Fruit fly (Drosophila melanogaster) whole organism, embryonic: Measurements from ENCODE around the gene red.
A peak's percentile ranks its signal among the peaks of the same experiment; 100 is the strongest.

Experiments used
- Atf3 ChIP-seq: fragments of 200-800 bp; sonication (Bioruptor generic); optimal IDR thresholded peaks from 3 replicates; lab custom pipeline; 2016; ENCODE audit warnings: missing biosample characterization, missing genetic modification characterization
- Atf6 ChIP-seq: fragments of 200-800 bp; sonication (Bioruptor generic); IDR thresholded peaks from 2 replicates; pipeline ENCODE4 v1.3.6; 2022; ENCODE audit warnings: missing biosample characterization, missing genetic modification characterization
- C15 ChIP-seq: fragments of 200-800 bp; sonication (Bioruptor generic); IDR thresholded peaks from 3 replicates; pipeline ENCODE4 v1.3.6; 2022; ENCODE audit warnings: missing biosample characterization, missing genetic modification characterization
- CG12659 ChIP-seq: fragments of 200-800 bp; sonication (Bioruptor generic); optimal IDR thresholded peaks from 3 replicates; lab custom pipeline; 2017; ENCODE audit warnings: mild to moderate bottlenecking, missing biosample characterization, missing genetic modification reagents, missing genetic modification characterization
- CG13296 ChIP-seq: fragments of 200-800 bp; sonication (Bioruptor generic); optimal IDR thresholded peaks from 3 replicates; lab custom pipeline; 2018; ENCODE audit warnings: missing biosample characterization, mild to moderate bottlenecking, missing genetic modification characterization
- CG14965 ChIP-seq: fragments of 200-800 bp; sonication (Bioruptor generic); optimal IDR thresholded peaks from 2 replicates; lab custom pipeline; 2016; ENCODE audit warnings: missing biosample characterization, missing genetic modification characterization, borderline replicate concordance
- CG15073 ChIP-seq: fragments of 200-800 bp; sonication (Bioruptor generic); optimal IDR thresholded peaks from 2 replicates; lab custom pipeline; 2016; ENCODE audit warnings: missing biosample characterization, missing genetic modification characterization
- CG3726 ChIP-seq: fragments of 200-800 bp; sonication (Bioruptor generic); IDR thresholded peaks from 3 replicates; pipeline ENCODE4, ENCODE4 v1.3.6; 2022; ENCODE audit warnings: missing biosample characterization, missing genetic modification characterization
- CG4328 ChIP-seq: fragments of 200-800 bp; sonication (Bioruptor generic); optimal IDR thresholded peaks from 3 replicates; lab custom pipeline; 2017; ENCODE audit warnings: missing biosample characterization, missing genetic modification reagents, missing genetic modification characterization
- CG4617 ChIP-seq: fragments of 200-800 bp; sonication (Bioruptor generic); optimal IDR thresholded peaks from 3 replicates; lab custom pipeline; 2016; ENCODE audit warnings: missing biosample characterization, missing genetic modification characterization, borderline replicate concordance
- CG4854 ChIP-seq: fragments of 200-800 bp; sonication (Bioruptor generic); optimal IDR thresholded peaks from 2 replicates; lab custom pipeline; 2016; ENCODE audit warnings: missing biosample characterization, missing genetic modification characterization, inconsistent platforms
- CG5953 ChIP-seq: fragments of 200-800 bp; sonication (Bioruptor generic); IDR thresholded peaks from 2 replicates; pipeline ENCODE4 v1.3.6; 2022; ENCODE audit warnings: missing biosample characterization, missing genetic modification characterization
- CG6272 ChIP-seq: fragments of 200-800 bp; sonication (Bioruptor generic); IDR thresholded peaks from 2 replicates; pipeline ENCODE4 v1.3.6; 2022; ENCODE audit warnings: missing biosample characterization, missing genetic modification characterization
- CG6689 ChIP-seq: fragments of 200-800 bp; sonication (Bioruptor generic); IDR thresholded peaks from 2 replicates; pipeline ENCODE4 v1.3.6; 2022; ENCODE audit warnings: missing biosample characterization, missing genetic modification characterization
- CG7556 ChIP-seq: fragments of 200-800 bp; sonication (Bioruptor generic); optimal IDR thresholded peaks from 2 replicates; lab custom pipeline; 2017; ENCODE audit warnings: missing biosample characterization, mild to moderate bottlenecking, missing genetic modification characterization
- CG8765 ChIP-seq: fragments of 200-800 bp; sonication (Bioruptor generic); IDR thresholded peaks from 2 replicates; pipeline ENCODE4 v1.3.6; 2022; ENCODE audit warnings: missing biosample characterization, missing genetic modification characterization
- CG9876 ChIP-seq: fragments of 200-800 bp; sonication (Bioruptor generic); optimal IDR thresholded peaks from 2 replicates; lab custom pipeline; 2016; ENCODE audit warnings: missing biosample characterization, missing genetic modification characterization
- CkIIα-i1 ChIP-seq: fragments of 200-800 bp; sonication (Bioruptor generic); IDR thresholded peaks from 2 replicates; pipeline ENCODE4 v1.3.6; 2022; ENCODE audit warnings: missing biosample characterization, missing genetic modification characterization
- Deaf1 ChIP-seq: fragments of 200-800 bp; optimal IDR thresholded peaks from 3 replicates; lab custom pipeline; 2019; ENCODE audit warnings: missing biosample characterization, mild to moderate bottlenecking, missing genetic modification characterization, moderate library complexity
- Dref ChIP-seq: fragments of 200-800 bp; sonication (Bioruptor generic); IDR thresholded peaks from 2 replicates; pipeline ENCODE4 v1.3.6; 2022; ENCODE audit warnings: missing biosample characterization, missing genetic modification characterization
- ERR ChIP-seq: fragments of 200-800 bp; sonication (Bioruptor generic); optimal IDR thresholded peaks from 2 replicates; lab custom pipeline; 2016; ENCODE audit warnings: missing biosample characterization, missing genetic modification characterization
- Ets65A ChIP-seq: fragments of 200-800 bp; sonication (Bioruptor generic); peaks from one replicate; lab custom pipeline; 2016; ENCODE audit warnings: missing biosample characterization, missing genetic modification characterization
- Ets97D ChIP-seq: fragments of 200-800 bp; sonication (Bioruptor generic); optimal IDR thresholded peaks from 3 replicates; lab custom pipeline; 2016; ENCODE audit warnings: missing biosample characterization, missing genetic modification characterization
- Gsc ChIP-seq: fragments of 200-800 bp; sonication (Bioruptor generic); IDR thresholded peaks from 2 replicates; pipeline ENCODE4 v1.3.6; 2022; ENCODE audit warnings: missing biosample characterization, missing genetic modification characterization
- HLH54F ChIP-seq: fragments of 200-800 bp; sonication (Bioruptor generic); optimal IDR thresholded peaks from 3 replicates; lab custom pipeline; 2016; ENCODE audit warnings: missing biosample characterization, missing genetic modification characterization
- Hey ChIP-seq: fragments of 200-800 bp; sonication (Bioruptor generic); optimal IDR thresholded peaks from 3 replicates; lab custom pipeline; 2018; ENCODE audit warnings: missing biosample characterization, mild to moderate bottlenecking, missing genetic modification characterization
- HmgD ChIP-seq: fragments of 200-800 bp; sonication (Bioruptor generic); optimal IDR thresholded peaks from 3 replicates; lab custom pipeline; 2016; ENCODE audit warnings: missing biosample characterization, missing genetic modification characterization
- Hmx ChIP-seq: fragments of 200-800 bp; sonication (Bioruptor generic); optimal IDR thresholded peaks from 2 replicates; lab custom pipeline; 2016; ENCODE audit warnings: missing biosample characterization, missing genetic modification characterization
- Lpt ChIP-seq: fragments of >200 bp; optimal IDR thresholded peaks from 2 replicates; lab custom pipeline; 2018; ENCODE audit warnings: missing biosample characterization, missing genetic modification characterization
- Nf-YA ChIP-seq: fragments of 200-800 bp; sonication (Bioruptor generic); IDR thresholded peaks from 2 replicates; pipeline ENCODE4 v1.3.6; 2022; ENCODE audit warnings: missing biosample characterization, missing genetic modification characterization
- Ptx1 ChIP-seq: fragments of 200-800 bp; sonication (Bioruptor generic); IDR thresholded peaks from 2 replicates; pipeline ENCODE4 v1.3.6; 2022; ENCODE audit warnings: missing biosample characterization, missing genetic modification characterization
- Rx ChIP-seq: fragments of 200-800 bp; sonication (Bioruptor generic); IDR thresholded peaks from 2 replicates; pipeline ENCODE4 v1.3.6; 2022; ENCODE audit warnings: missing biosample characterization, missing genetic modification characterization
- Tbp ChIP-seq: fragments of >200 bp; optimal IDR thresholded peaks from 2 replicates; lab custom pipeline; 2018; ENCODE audit warnings: missing biosample characterization, missing genetic modification characterization
- Xbp1 ChIP-seq: fragments of 200-800 bp; sonication (Bioruptor generic); optimal IDR thresholded peaks from 3 replicates; lab custom pipeline; 2016; ENCODE audit warnings: missing biosample characterization, mild to moderate bottlenecking, missing genetic modification characterization
- YL-1 ChIP-seq: fragments of 200-800 bp; sonication (Bioruptor generic); optimal IDR thresholded peaks from 3 replicates; lab custom pipeline; 2017; ENCODE audit warnings: missing biosample characterization, mild to moderate bottlenecking, missing genetic modification characterization
- cad ChIP-seq: fragments of >200 bp; optimal IDR thresholded peaks from 2 replicates; lab custom pipeline; 2017; ENCODE audit warnings: missing biosample characterization, missing genetic modification characterization
- caup ChIP-seq: fragments of 200-800 bp; sonication (Bioruptor generic); optimal IDR thresholded peaks from 3 replicates; lab custom pipeline; 2017; ENCODE audit warnings: missing biosample characterization, mild to moderate bottlenecking, missing genetic modification characterization, moderate library complexity; ENCODE audit not compliant: severe bottlenecking
- cg ChIP-seq: fragments of 200-800 bp; sonication (Bioruptor generic); optimal IDR thresholded peaks from 3 replicates; lab custom pipeline; 2019; ENCODE audit warnings: missing biosample characterization, mild to moderate bottlenecking, missing genetic modification characterization, moderate library complexity
- chn ChIP-seq: fragments of 200-800 bp; sonication (Bioruptor generic); optimal IDR thresholded peaks from 2 replicates; lab custom pipeline; 2016; ENCODE audit warnings: missing biosample characterization, missing genetic modification characterization
- dati ChIP-seq: fragments of 200-800 bp; sonication (Bioruptor generic); IDR thresholded peaks from 2 replicates; pipeline ENCODE4 v1.3.6; 2022; ENCODE audit warnings: missing biosample characterization, missing genetic modification characterization
- dysf ChIP-seq: fragments of 200-800 bp; sonication (Bioruptor generic); IDR thresholded peaks from 3 replicates; pipeline ENCODE4 v1.3.6; 2022; ENCODE audit warnings: missing biosample characterization, missing genetic modification characterization
- fd102C ChIP-seq: fragments of 200-800 bp; sonication (Bioruptor generic); optimal IDR thresholded peaks from 2 replicates; lab custom pipeline; 2018; ENCODE audit warnings: missing biosample characterization, mild to moderate bottlenecking, missing genetic modification characterization, moderate library complexity
- hkb ChIP-seq, 2 experiments: fragments of 200-800 bp in 1 of 2; fragments of >200 bp in 1 of 2; sonication (Bioruptor generic) in 1 of 2; IDR thresholded peaks in 1 of 2; optimal IDR thresholded peaks in 1 of 2; 2 replicates each; pipeline versions ENCODE4 v1.3.6 to Lab custom; 2017 to 2022; ENCODE audit warnings: missing biosample characterization in 1 of 2, missing genetic modification characterization in 1 of 2
- ind ChIP-seq: fragments of 200-800 bp; sonication (Bioruptor generic); optimal IDR thresholded peaks from 3 replicates; lab custom pipeline; 2016; ENCODE audit warnings: missing biosample characterization, missing genetic modification characterization
- knrl ChIP-seq: fragments of 200-800 bp; sonication (Bioruptor generic); IDR thresholded peaks from 3 replicates; pipeline ENCODE4 v1.3.6; 2022; ENCODE audit warnings: missing biosample characterization, missing genetic modification characterization; ENCODE audit not compliant: partially characterized antibody
- mam ChIP-seq: fragments of 200-800 bp; sonication (Bioruptor generic); optimal IDR thresholded peaks from 3 replicates; lab custom pipeline; 2016; ENCODE audit warnings: missing biosample characterization, missing genetic modification characterization
- nerfin-2 ChIP-seq: fragments of 200-800 bp; sonication (Bioruptor generic); IDR thresholded peaks from 2 replicates; pipeline ENCODE4 v1.3.6; 2022; ENCODE audit warnings: missing biosample characterization, missing genetic modification characterization; ENCODE audit not compliant: partially characterized antibody
- pita ChIP-seq: fragments of 200-800 bp; sonication (Bioruptor generic); optimal IDR thresholded peaks from 2 replicates; lab custom pipeline; 2017; ENCODE audit warnings: missing biosample characterization, mild to moderate bottlenecking, missing genetic modification characterization
- schlank ChIP-seq: fragments of 200-800 bp; sonication (Bioruptor generic); optimal IDR thresholded peaks from 2 replicates; lab custom pipeline; 2018; ENCODE audit warnings: missing biosample characterization, mild to moderate bottlenecking, missing genetic modification characterization
- seq ChIP-seq: fragments of 200-800 bp; sonication (Bioruptor generic); IDR thresholded peaks from 2 replicates; pipeline ENCODE4 v1.3.6; 2022; ENCODE audit warnings: missing biosample characterization, missing genetic modification characterization
- trem ChIP-seq: fragments of 200-800 bp; optimal IDR thresholded peaks from 3 replicates; lab custom pipeline; 2019; ENCODE audit warnings: missing biosample characterization, mild to moderate bottlenecking, missing genetic modification characterization, moderate library complexity

Gene red

DNA sequence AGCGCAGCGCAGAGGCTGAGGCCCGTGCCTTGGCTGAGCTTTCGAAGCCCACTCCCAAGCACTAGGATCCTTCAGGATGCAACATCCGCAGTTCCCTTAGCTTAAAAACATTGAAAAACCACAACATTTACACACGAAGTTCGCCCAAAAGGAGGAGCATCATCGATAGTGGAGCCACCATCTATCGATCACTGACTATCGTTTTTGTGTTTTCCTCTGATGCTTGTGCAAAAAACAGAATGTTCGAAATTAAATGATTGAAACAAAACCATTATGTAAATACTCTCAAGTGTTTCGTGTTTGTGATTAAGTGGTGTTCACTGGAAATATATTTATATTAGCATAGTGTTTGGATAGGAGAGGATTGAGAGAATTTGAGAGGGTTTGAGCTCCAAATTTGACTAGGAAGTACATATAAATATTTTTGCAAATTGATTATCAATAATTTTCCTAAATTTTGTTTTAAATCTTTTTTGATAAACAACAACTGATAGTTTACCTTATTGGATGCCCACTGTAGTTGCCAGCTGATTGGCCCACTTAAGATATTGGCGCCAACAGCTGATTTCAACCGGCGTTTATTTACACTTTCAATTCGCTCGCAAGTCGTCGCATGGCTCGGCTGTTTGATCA, 38.7 kb downstream of the red start, which contains the start of gene spn-B (continued):
- TF ChIP-seq fd102C (GFP tag; lab: Kevin White, UChicago) (no peak), YL-1 (no peak), Ets65A (GFP tag; lab: Kevin White, UChicago) (peak; percentile 55), ERR (GFP tag; lab: Kevin White, UChicago) (no peak), hkb (optimal IDR thresholded peaks at IDR 0.05; lab: Kevin White, UChicago) (no peak), hkb (GFP tag; IDR thresholded peaks at IDR 0.05; lab: Robert Waterston, UW) (peak; percentile 84), Ptx1 (GFP tag; lab: Robert Waterston, UW) (peak; percentile 75), CG4328 (GFP tag; lab: Kevin White, UChicago) (peak; percentile 64), CG8765 (GFP tag; lab: Robert Waterston, UW) (peak; percentile 15; the same call in 1 of the 2 replicates), CG7556 (peak; percentile 82), ind (GFP tag; lab: Kevin White, UChicago) (peak; percentile 74), CkIIα-i1 (GFP tag; lab: Robert Waterston, UW) (no peak), Gsc (GFP tag; lab: Robert Waterston, UW) (no peak), Xbp1 (GFP tag; lab: Kevin White, UChicago) (peak; percentile 78), Tbp (GFP tag; lab: Kevin White, UChicago) (no peak), pita (no peak), dati (GFP tag; lab: Robert Waterston, UW) (no peak), CG5953 (GFP tag; lab: Robert Waterston, UW) (peak; percentile 56; the same call in 1 of the 2 replicates), Nf-YA (GFP tag; lab: Robert Waterston, UW) (peak; percentile 44; the same call in 1 of the 2 replicates), CG3726 (GFP tag; lab: Robert Waterston, UW) (no peak), mam (GFP tag; lab: Kevin White, UChicago) (peak; percentile 58), Hmx (GFP tag; lab: Kevin White, UChicago) (peak; percentile 59), CG4617 (GFP tag; lab: Kevin White, UChicago) (no peak), CG6272 (no peak), cg (no peak), Lpt (GFP tag; lab: Kevin White, UChicago) (no peak), trem (tag; lab: Kevin White, UChicago) (peak; percentile 65), knrl (GFP tag; lab: Robert Waterston, UW) (no peak; the same call in 2 of the 3 replicates), CG9876 (GFP tag; lab: Kevin White, UChicago) (no peak), seq (peak; percentile 57; the same call in 1 of the 2 replicates), Ets97D (no peak), chn (GFP tag; lab: Kevin White, UChicago) (peak; percentile 65), nerfin-2 (GFP tag; lab: Robert Waterston, UW) (no peak), HLH54F (peak; percentile 47), Hey (tag; lab: Kevin White, UChicago) (no peak), CG14965 (GFP tag; lab: Kevin White, UChicago) (no peak), caup (GFP tag; lab: Kevin White, UChicago) (peak; percentile 76), cad (GFP tag; lab: Kevin White, UChicago) (no peak), CG6689 (GFP tag; lab: Robert Waterston, UW) (peak; percentile 67), C15 (no peak), Atf6 (GFP tag; lab: Robert Waterston, UW) (peak; percentile 76), CG4854 (peak; percentile 55), CG15073 (GFP tag; lab: Kevin White, UChicago) (no peak), Dref (GFP tag; lab: Robert Waterston, UW) (peak; percentile 46; the same call in 1 of the 2 replicates), CG13296 (peak; percentile 82), HmgD (GFP tag; lab: Kevin White, UChicago) (no peak), Atf3 (GFP tag; lab: Kevin White, UChicago) (no peak), Deaf1 (tag; lab: Kevin White, UChicago) (no peak), dysf (GFP tag; lab: Robert Waterston, UW) (peak; percentile 78), CG12659 (GFP tag; lab: Kevin White, UChicago) (peak; percentile 67), Rx (GFP tag; lab: Robert Waterston, UW) (no peak), schlank (tag; lab: Kevin White, UChicago) (peak; percentile 12)
